Fruit fly (Drosophila melanogaster) whole organism, embryonic: ENCODE results near the gene barr.

Experiments used
- Asciz ChIP-seq: fragments of 200-800 bp; sonication (Bioruptor generic); optimal IDR thresholded peaks from 2 replicates; lab custom pipeline; 2017; ENCODE audit warnings: missing biosample characterization, mild to moderate bottlenecking, missing genetic modification characterization, missing genetic modification reagents
- Blimp-1 ChIP-seq: fragments of 200-800 bp; sonication (Bioruptor generic); optimal IDR thresholded peaks from 3 replicates; lab custom pipeline; 2018; ENCODE audit warnings: missing biosample characterization, missing genetic modification characterization, mild to moderate bottlenecking, moderate library complexity, missing genetic modification reagents
- CG11696 ChIP-seq: fragments of 200-800 bp; sonication (Bioruptor generic); IDR thresholded peaks from 2 replicates; pipeline ENCODE4 v1.3.6; 2022; ENCODE audit warnings: missing biosample characterization, missing genetic modification characterization
- CG11723 ChIP-seq: fragments of 200-800 bp; sonication (Bioruptor generic); optimal IDR thresholded peaks from 2 replicates; lab custom pipeline; 2017; ENCODE audit warnings: missing biosample characterization, mild to moderate bottlenecking, missing genetic modification characterization
- CG13296 ChIP-seq: fragments of 200-800 bp; sonication (Bioruptor generic); optimal IDR thresholded peaks from 3 replicates; lab custom pipeline; 2018; ENCODE audit warnings: missing biosample characterization, mild to moderate bottlenecking, missing genetic modification characterization
- CG13624 ChIP-seq: fragments of 200-800 bp; sonication (Bioruptor generic); optimal IDR thresholded peaks from 2 replicates; lab custom pipeline; 2016; ENCODE audit warnings: missing biosample characterization, missing genetic modification characterization
- CG1603 ChIP-seq: fragments of 200-800 bp; sonication (Bioruptor generic); optimal IDR thresholded peaks from 2 replicates; lab custom pipeline; 2019; ENCODE audit warnings: missing biosample characterization, mild to moderate bottlenecking, missing genetic modification characterization, moderate library complexity
- CG17186 ChIP-seq: fragments of 200-800 bp; sonication (Bioruptor generic); optimal IDR thresholded peaks from 3 replicates; lab custom pipeline; 2017; ENCODE audit warnings: missing biosample characterization, missing genetic modification reagents, missing genetic modification characterization
- CG1832 ChIP-seq: fragments of 200-800 bp; sonication (Bioruptor generic); optimal IDR thresholded peaks from 2 replicates; lab custom pipeline; 2017; ENCODE audit warnings: missing biosample characterization, mild to moderate bottlenecking, missing genetic modification characterization, inconsistent platforms
- CG18476 ChIP-seq: fragments of 200-800 bp; sonication (Bioruptor generic); optimal IDR thresholded peaks from 2 replicates; lab custom pipeline; 2016; ENCODE audit warnings: missing biosample characterization, mild to moderate bottlenecking, missing genetic modification characterization
- CG2712 ChIP-seq: fragments of 200-800 bp; optimal IDR thresholded peaks from 3 replicates; lab custom pipeline; 2019; ENCODE audit warnings: missing biosample characterization, mild to moderate bottlenecking, missing genetic modification characterization, moderate library complexity
- CG33213 ChIP-seq: fragments of 200-800 bp; sonication (Bioruptor generic); optimal IDR thresholded peaks from 3 replicates; lab custom pipeline; 2016; ENCODE audit warnings: missing biosample characterization, missing genetic modification characterization
- CG34224 ChIP-seq: fragments of 200-800 bp; sonication (Bioruptor generic); IDR thresholded peaks from 3 replicates; pipeline ENCODE4 v1.3.6; 2022; ENCODE audit warnings: missing biosample characterization, missing genetic modification characterization; ENCODE audit not compliant: partially characterized antibody
- CG4282 ChIP-seq: fragments of 200-800 bp; sonication (Bioruptor generic); optimal IDR thresholded peaks from 2 replicates; lab custom pipeline; 2016; ENCODE audit warnings: missing biosample characterization, missing genetic modification characterization
- CG4617 ChIP-seq: fragments of 200-800 bp; sonication (Bioruptor generic); optimal IDR thresholded peaks from 3 replicates; lab custom pipeline; 2016; ENCODE audit warnings: missing biosample characterization, missing genetic modification characterization, borderline replicate concordance
- CG6854 ChIP-seq: fragments of 200-800 bp; sonication (Bioruptor generic); optimal IDR thresholded peaks from 3 replicates; lab custom pipeline; 2017; ENCODE audit warnings: missing biosample characterization, mild to moderate bottlenecking, missing genetic modification characterization
- CG7745 ChIP-seq: fragments of 200-800 bp; sonication (Bioruptor generic); optimal IDR thresholded peaks from 2 replicates; lab custom pipeline; 2018; ENCODE audit warnings: missing biosample characterization, mild to moderate bottlenecking, missing genetic modification characterization, moderate library complexity
- CHES-1-like ChIP-seq: fragments of 200-800 bp; sonication (Bioruptor generic); optimal IDR thresholded peaks from 2 replicates; lab custom pipeline; 2016; ENCODE audit warnings: missing biosample characterization, missing genetic modification characterization
- CkIIα-i1 ChIP-seq: fragments of 200-800 bp; sonication (Bioruptor generic); IDR thresholded peaks from 2 replicates; pipeline ENCODE4 v1.3.6; 2022; ENCODE audit warnings: missing biosample characterization, missing genetic modification characterization
- Dref ChIP-seq: fragments of 200-800 bp; sonication (Bioruptor generic); IDR thresholded peaks from 2 replicates; pipeline ENCODE4 v1.3.6; 2022; ENCODE audit warnings: missing biosample characterization, missing genetic modification characterization
- Ets65A ChIP-seq: fragments of 200-800 bp; sonication (Bioruptor generic); peaks from one replicate; lab custom pipeline; 2016; ENCODE audit warnings: missing biosample characterization, missing genetic modification characterization
- Gsc ChIP-seq: fragments of 200-800 bp; sonication (Bioruptor generic); IDR thresholded peaks from 2 replicates; pipeline ENCODE4 v1.3.6; 2022; ENCODE audit warnings: missing biosample characterization, missing genetic modification characterization
- Hand ChIP-seq: fragments of 200-800 bp; sonication (Bioruptor generic); optimal IDR thresholded peaks from 2 replicates; lab custom pipeline; 2017; ENCODE audit warnings: mild to moderate bottlenecking, missing biosample characterization, missing genetic modification reagents, missing genetic modification characterization
- Max ChIP-seq: fragments of 200-800 bp; sonication (Bioruptor generic); optimal IDR thresholded peaks from 2 replicates; lab custom pipeline; 2016; ENCODE audit warnings: missing biosample characterization, mild to moderate bottlenecking, missing genetic modification characterization
- Mes4 ChIP-seq: fragments of 200-800 bp; sonication (Bioruptor generic); optimal IDR thresholded peaks from 2 replicates; lab custom pipeline; 2016; ENCODE audit warnings: missing biosample characterization, missing genetic modification characterization
- Mrtf ChIP-seq: fragments of 200-800 bp; sonication (Bioruptor generic); IDR thresholded peaks from 3 replicates; pipeline ENCODE4 v1.3.6; 2022; ENCODE audit warnings: missing biosample characterization, missing genetic modification characterization
- Myb ChIP-seq: fragments of 200-800 bp; sonication (Bioruptor generic); optimal IDR thresholded peaks from 2 replicates; lab custom pipeline; 2016; ENCODE audit warnings: missing biosample characterization, missing genetic modification characterization
- Oaz ChIP-seq: fragments of 200-800 bp; sonication (Bioruptor generic); IDR thresholded peaks from 2 replicates; pipeline ENCODE4 v1.3.6; 2022; ENCODE audit warnings: missing biosample characterization, missing genetic modification characterization
- Opbp ChIP-seq: fragments of 200-800 bp; sonication (Bioruptor generic); IDR thresholded peaks from 3 replicates; pipeline ENCODE4 v1.3.6; 2022; ENCODE audit warnings: missing biosample characterization, missing genetic modification characterization; ENCODE audit not compliant: partially characterized antibody
- Sry-δ ChIP-seq: fragments of 200-800 bp; sonication (Bioruptor generic); optimal IDR thresholded peaks from 2 replicates; lab custom pipeline; 2016; ENCODE audit warnings: missing biosample characterization, missing genetic modification characterization
- Taf1 ChIP-seq: fragments of 200-800 bp; sonication (Bioruptor generic); IDR thresholded peaks from 2 replicates; pipeline ENCODE4 v1.3.6; 2022; ENCODE audit warnings: missing biosample characterization, missing genetic modification characterization
- ato ChIP-seq: fragments of 200-800 bp; sonication (Bioruptor generic); IDR thresholded peaks from 2 replicates; pipeline ENCODE4 v1.3.6; 2022; ENCODE audit warnings: missing biosample characterization, missing genetic modification characterization; ENCODE audit not compliant: partially characterized antibody
- br ChIP-seq: fragments of >200 bp; optimal IDR thresholded peaks from 2 replicates; lab custom pipeline; 2017
- bsh ChIP-seq, 2 experiments: fragments of 200-800 bp; sonication (Bioruptor generic); optimal IDR thresholded peaks; 2 replicates each; lab custom pipeline; 2017 to 2018; ENCODE audit warnings: mild to moderate bottlenecking in 2 of 2, missing biosample characterization in 2 of 2, missing genetic modification characterization in 2 of 2, moderate library complexity in 1 of 2
- caup ChIP-seq: fragments of 200-800 bp; sonication (Bioruptor generic); optimal IDR thresholded peaks from 3 replicates; lab custom pipeline; 2017; ENCODE audit warnings: missing biosample characterization, mild to moderate bottlenecking, missing genetic modification characterization, moderate library complexity; ENCODE audit not compliant: severe bottlenecking
- chif ChIP-seq, 2 experiments: fragments of 200-800 bp; sonication (Bioruptor generic); optimal IDR thresholded peaks; 3 replicates each; lab custom pipeline; 2016; ENCODE audit warnings: missing biosample characterization in 2 of 2, missing genetic modification characterization in 2 of 2
- dpn ChIP-seq, 2 experiments: fragments of 200-800 bp; sonication (Bioruptor generic); optimal IDR thresholded peaks; 3 replicates each; lab custom pipeline; 2016; ENCODE audit warnings: missing biosample characterization in 2 of 2, missing genetic modification characterization in 2 of 2
- gce ChIP-seq: fragments of 200-800 bp; sonication (Bioruptor generic); IDR thresholded peaks from 3 replicates; pipeline ENCODE4 v1.3.6; 2022; ENCODE audit warnings: missing biosample characterization, missing genetic modification characterization
- gfzf ChIP-seq: fragments of 200-800 bp; sonication (Bioruptor generic); optimal IDR thresholded peaks from 2 replicates; lab custom pipeline; 2016; ENCODE audit warnings: missing biosample characterization, mild to moderate bottlenecking, missing genetic modification characterization, moderate library complexity
- gsb ChIP-seq: fragments of 200-800 bp; sonication (Bioruptor generic); IDR thresholded peaks from 2 replicates; pipeline ENCODE4 v1.3.6; 2022; ENCODE audit warnings: missing biosample characterization, missing genetic modification characterization
- jumu ChIP-seq: fragments of 200-800 bp; sonication (Bioruptor generic); optimal IDR thresholded peaks from 3 replicates; lab custom pipeline; 2016; ENCODE audit warnings: missing biosample characterization, missing genetic modification characterization
- kah ChIP-seq: fragments of 200-800 bp; sonication (Bioruptor generic); optimal IDR thresholded peaks from 2 replicates; lab custom pipeline; 2018; ENCODE audit warnings: missing biosample characterization, mild to moderate bottlenecking, missing genetic modification characterization
- kni ChIP-seq: fragments of 200-800 bp; sonication (Bioruptor generic); optimal IDR thresholded peaks from 3 replicates; lab custom pipeline; 2017; ENCODE audit warnings: mild to moderate bottlenecking, missing biosample characterization, missing genetic modification reagents, missing genetic modification characterization
- mirr ChIP-seq: fragments of 200-800 bp; sonication (Bioruptor generic); optimal IDR thresholded peaks from 3 replicates; lab custom pipeline; 2018; ENCODE audit warnings: missing biosample characterization, mild to moderate bottlenecking, missing genetic modification characterization
- nmo ChIP-seq: fragments of 200-800 bp; sonication (Bioruptor generic); optimal IDR thresholded peaks from 2 replicates; lab custom pipeline; 2018; ENCODE audit warnings: missing biosample characterization, mild to moderate bottlenecking, missing genetic modification characterization, moderate library complexity
- odd ChIP-seq: fragments of 200-800 bp; sonication (Bioruptor generic); optimal IDR thresholded peaks from 2 replicates; lab custom pipeline; 2017; ENCODE audit warnings: missing biosample characterization, mild to moderate bottlenecking, missing genetic modification characterization
- pho ChIP-seq: fragments of 200-800 bp; sonication (Bioruptor generic); optimal IDR thresholded peaks from 2 replicates; lab custom pipeline; 2016; ENCODE audit warnings: missing biosample characterization, missing genetic modification characterization
- phol ChIP-seq: fragments of 200-800 bp; sonication (Bioruptor generic); optimal IDR thresholded peaks from 3 replicates; lab custom pipeline; 2018; ENCODE audit warnings: missing biosample characterization, mild to moderate bottlenecking, missing genetic modification characterization, moderate library complexity
- sr ChIP-seq: fragments of 200-800 bp; sonication (Bioruptor generic); IDR thresholded peaks from 3 replicates; pipeline ENCODE4 v1.3.6; 2022; ENCODE audit warnings: missing biosample characterization, missing genetic modification characterization
- zen ChIP-seq: fragments of 200-800 bp; sonication (Bioruptor generic); optimal IDR thresholded peaks from 3 replicates; lab custom pipeline; 2018; ENCODE audit warnings: missing biosample characterization, mild to moderate bottlenecking, missing genetic modification characterization, moderate library complexity

barr gene

DNA sequence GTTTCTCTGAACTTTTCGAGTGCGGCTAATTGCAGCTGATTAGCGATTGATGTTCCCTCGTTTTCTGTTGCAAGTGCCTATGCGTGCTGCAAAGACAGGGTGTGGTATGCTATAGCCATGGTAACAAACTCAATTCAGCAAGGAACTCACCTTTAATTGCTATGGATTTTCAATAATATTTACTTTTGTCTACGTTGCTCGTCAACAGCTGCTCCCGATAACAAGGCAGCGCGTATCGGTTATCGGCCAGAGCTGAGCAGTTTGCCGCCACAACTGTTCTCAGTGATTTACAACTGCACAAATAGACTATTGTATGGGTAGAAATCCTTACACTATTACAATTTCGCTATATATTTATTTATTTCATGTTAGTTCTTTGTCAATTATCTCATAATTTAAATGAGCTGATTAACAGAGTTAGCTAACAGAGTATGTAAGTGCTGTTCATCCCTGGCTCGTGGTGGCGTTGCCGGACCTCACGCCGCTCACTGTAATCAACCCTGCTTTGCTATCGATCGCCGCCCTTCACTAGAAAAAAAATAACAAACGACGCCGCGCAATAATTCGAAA is 14.1 kb upstream of the barr start, which contains the start of the genes pr and neb (continued):
- TF ChIP-seq Myb (peak; percentile 2), Max (GFP tag; lab: Kevin White, UChicago) (peak; percentile 64), Sry-δ (GFP tag; lab: Kevin White, UChicago) (peak; percentile 92), gsb (GFP tag; lab: Robert Waterston, UW) (no peak), Taf1 (GFP tag; lab: Robert Waterston, UW) (no peak), nmo (peak; percentile 86), bsh (GFP tag; optimal IDR thresholded peaks at IDR 0.05; lab: Kevin White, UChicago) (peak in 1 of 2 experiments; percentile 49), CG1832 (GFP tag; lab: Kevin White, UChicago) (no peak), Oaz (GFP tag; lab: Robert Waterston, UW) (peak; percentile 33; the same call in 1 of the 2 replicates), CG2712 (tag; lab: Kevin White, UChicago) (peak; percentile 55), Dref (GFP tag; lab: Robert Waterston, UW) (peak; percentile 94), CG18476 (GFP tag; lab: Kevin White, UChicago) (peak; percentile 55), br (lab: Kevin White, UChicago) (no peak), CG6854 (GFP tag; lab: Kevin White, UChicago) (no peak), Hand (peak; percentile 19), Mrtf (GFP tag; lab: Robert Waterston, UW) (0 out of 3 replicates have a peak, but pooled peaks have one; percentile 56), Mes4 (no peak), kah (GFP tag; lab: Kevin White, UChicago) (no peak), CG7745 (no peak), CG4617 (GFP tag; lab: Kevin White, UChicago) (peak; percentile 25), CG13296 (GFP tag; lab: Kevin White, UChicago) (no peak), phol (peak; percentile 35), sr (GFP tag; lab: Robert Waterston, UW) (no peak), mirr (GFP tag; lab: Kevin White, UChicago) (no peak), jumu (GFP tag; lab: Kevin White, UChicago) (peak; percentile 13), CG11723 (GFP tag; lab: Kevin White, UChicago) (no peak), kni (GFP tag; lab: Kevin White, UChicago) (no peak), CG17186 (GFP tag; lab: Kevin White, UChicago) (peak; percentile 28), dpn (GFP tag; optimal IDR thresholded peaks at IDR 0.05; lab: Kevin White, UChicago) (peak; percentile 51 to 55), Blimp-1 (no peak), pho (GFP tag; lab: Kevin White, UChicago) (peak; percentile 23), caup (peak; percentile 41), chif (GFP tag; optimal IDR thresholded peaks at IDR 0.05; lab: Kevin White, UChicago) (no peak), CG34224 (GFP tag; lab: Robert Waterston, UW) (peak; percentile 62; the same call in 1 of the 3 replicates), CG1603 (peak; percentile 76), Asciz (GFP tag; lab: Kevin White, UChicago) (no peak), zen (tag; lab: Kevin White, UChicago) (peak; percentile 15), CHES-1-like (GFP tag; lab: Kevin White, UChicago) (no peak), gfzf (GFP tag; lab: Kevin White, UChicago) (peak; percentile 13), odd (GFP tag; lab: Kevin White, UChicago) (no peak), Opbp (GFP tag; lab: Robert Waterston, UW) (peak; percentile 54; the same call in 2 of the 3 replicates), gce (GFP tag; lab: Robert Waterston, UW) (no peak), CG4282 (GFP tag; lab: Kevin White, UChicago) (no peak), CG11696 (no peak), CG33213 (GFP tag; lab: Kevin White, UChicago) (peak; percentile 49), Gsc (GFP tag; lab: Robert Waterston, UW) (no peak), CG13624 (GFP tag; lab: Kevin White, UChicago) (peak; percentile 31), CkIIα-i1 (GFP tag; lab: Robert Waterston, UW) (no peak), Ets65A (peak; percentile 92), ato (peak; percentile 13; the same call in 1 of the 2 replicates)
